Fruit fly (Drosophila melanogaster) whole organism, embryonic: ENCODE data around the gene Hrs.

Source experiments
- C15 ChIP-seq: fragments of 200-800 bp; sonication (Bioruptor generic); IDR thresholded peaks from 3 replicates; pipeline ENCODE4 v1.3.6; 2022; ENCODE audit warnings: missing biosample characterization, missing genetic modification characterization
- CG10366 ChIP-seq: fragments of 200-800 bp; sonication (Bioruptor generic); IDR thresholded peaks from 2 replicates; pipeline ENCODE4 v1.3.6; 2022; ENCODE audit warnings: missing biosample characterization, missing genetic modification characterization
- CG10565 ChIP-seq: fragments of 200-800 bp; sonication (Bioruptor generic); optimal IDR thresholded peaks from 3 replicates; lab custom pipeline; 2016; ENCODE audit warnings: missing biosample characterization, mild to moderate bottlenecking, missing genetic modification characterization
- CG1529 ChIP-seq: fragments of 200-800 bp; sonication (Bioruptor generic); optimal IDR thresholded peaks from 3 replicates; lab custom pipeline; 2018; ENCODE audit warnings: missing biosample characterization, missing genetic modification characterization
- CG15696 ChIP-seq: fragments of 200-800 bp; sonication (Bioruptor generic); optimal IDR thresholded peaks from 2 replicates; lab custom pipeline; 2019; ENCODE audit warnings: missing biosample characterization, mild to moderate bottlenecking, missing genetic modification characterization, moderate library complexity
- CG17328 ChIP-seq: fragments of 200-800 bp; sonication (Bioruptor generic); IDR thresholded peaks from 2 replicates; pipeline ENCODE4 v1.3.6; 2022; ENCODE audit warnings: missing biosample characterization, missing genetic modification characterization
- CG17912 ChIP-seq: fragments of 200-800 bp; sonication (Bioruptor generic); optimal IDR thresholded peaks from 2 replicates; lab custom pipeline; 2018; ENCODE audit warnings: missing biosample characterization, mild to moderate bottlenecking, missing genetic modification characterization
- CG18011 ChIP-seq: fragments of 200-800 bp; sonication (Bioruptor generic); optimal IDR thresholded peaks from 2 replicates; lab custom pipeline; 2017; ENCODE audit warnings: missing biosample characterization, missing genetic modification characterization, mild to moderate bottlenecking, moderate library complexity, missing genotype
- CG31365 ChIP-seq: fragments of 200-800 bp; sonication (Bioruptor generic); optimal IDR thresholded peaks from 2 replicates; lab custom pipeline; 2018; ENCODE audit warnings: missing biosample characterization, mild to moderate bottlenecking, missing genetic modification characterization
- CG31388 ChIP-seq: fragments of 200-800 bp; sonication (Bioruptor generic); optimal IDR thresholded peaks from 2 replicates; lab custom pipeline; 2016; ENCODE audit warnings: missing biosample characterization, missing genetic modification characterization
- CG3847 ChIP-seq: fragments of 200-800 bp; sonication (Bioruptor generic); IDR thresholded peaks from 2 replicates; pipeline ENCODE4 v1.3.6; 2022; ENCODE audit warnings: missing biosample characterization, missing genetic modification characterization
- CG42726 ChIP-seq: fragments of 200-800 bp; sonication (Bioruptor generic); IDR thresholded peaks from 2 replicates; pipeline ENCODE4 v1.3.6; 2022; ENCODE audit warnings: missing biosample characterization, missing genetic modification characterization; ENCODE audit not compliant: partially characterized antibody
- CG6175 ChIP-seq: fragments of 200-800 bp; sonication (Bioruptor generic); IDR thresholded peaks from 3 replicates; pipeline ENCODE4 v1.3.6; 2022; ENCODE audit warnings: missing biosample characterization, missing genetic modification characterization
- CG6765 ChIP-seq: fragments of 200-800 bp; sonication (Bioruptor generic); optimal IDR thresholded peaks from 3 replicates; lab custom pipeline; 2017; ENCODE audit warnings: missing biosample characterization, mild to moderate bottlenecking, missing genetic modification characterization
- CG7786 ChIP-seq: fragments of 200-800 bp; sonication (Bioruptor generic); optimal IDR thresholded peaks from 2 replicates; lab custom pipeline; 2016; ENCODE audit warnings: missing biosample characterization, missing genetic modification characterization
- CG7963 ChIP-seq: fragments of 200-800 bp; sonication (Bioruptor generic); IDR thresholded peaks from 3 replicates; pipeline ENCODE4 v1.3.6; 2022; ENCODE audit warnings: missing biosample characterization, missing genetic modification characterization; ENCODE audit not compliant: partially characterized antibody
- CG9437 ChIP-seq: fragments of 200-800 bp; sonication (Bioruptor generic); optimal IDR thresholded peaks from 2 replicates; lab custom pipeline; 2018; ENCODE audit warnings: missing biosample characterization, mild to moderate bottlenecking, missing genetic modification characterization
- CG9817 ChIP-seq: fragments of 200-800 bp; sonication (Bioruptor generic); optimal IDR thresholded peaks from 2 replicates; lab custom pipeline; 2018; ENCODE audit warnings: missing biosample characterization, mild to moderate bottlenecking, missing genetic modification characterization, moderate library complexity
- Dbx ChIP-seq: fragments of 200-800 bp; sonication (Bioruptor generic); IDR thresholded peaks from 3 replicates; pipeline ENCODE4 v1.3.6; 2022; ENCODE audit warnings: missing biosample characterization, missing genetic modification characterization
- Eip74EF ChIP-seq, 2 experiments: fragments of 200-800 bp in 1 of 2; fragments of >200 bp in 1 of 2; sonication (Bioruptor generic) in 1 of 2; optimal IDR thresholded peaks; 2 replicates each; lab custom pipeline; 2017 to 2019; ENCODE audit warnings: missing biosample characterization in 2 of 2, missing genetic modification characterization in 2 of 2, mild to moderate bottlenecking in 1 of 2, moderate library complexity in 1 of 2
- Ets65A ChIP-seq: fragments of 200-800 bp; sonication (Bioruptor generic); peaks from one replicate; lab custom pipeline; 2016; ENCODE audit warnings: missing biosample characterization, missing genetic modification characterization
- H15 ChIP-seq: fragments of 200-800 bp; sonication (Bioruptor generic); IDR thresholded peaks from 3 replicates; pipeline ENCODE4 v1.3.6; 2022; ENCODE audit warnings: missing biosample characterization, missing genetic modification characterization
- HLHmδ ChIP-seq: fragments of 200-800 bp; sonication (Bioruptor generic); optimal IDR thresholded peaks from 2 replicates; lab custom pipeline; 2018; ENCODE audit warnings: missing biosample characterization, mild to moderate bottlenecking, missing genetic modification characterization, moderate library complexity
- Hey ChIP-seq: fragments of 200-800 bp; sonication (Bioruptor generic); optimal IDR thresholded peaks from 3 replicates; lab custom pipeline; 2018; ENCODE audit warnings: missing biosample characterization, mild to moderate bottlenecking, missing genetic modification characterization
- Lim3 ChIP-seq: fragments of 200-800 bp; sonication (Bioruptor generic); IDR thresholded peaks from 2 replicates; pipeline ENCODE4 v1.3.6; 2022; ENCODE audit warnings: missing biosample characterization, missing genetic modification characterization
- Mad ChIP-seq: fragments of 200-800 bp; sonication (Bioruptor generic); optimal IDR thresholded peaks from 2 replicates; lab custom pipeline; 2016; ENCODE audit warnings: missing biosample characterization, missing genetic modification characterization
- Med ChIP-seq: fragments of 200-800 bp; sonication (Bioruptor generic); peaks from one replicate; lab custom pipeline; 2016; ENCODE audit warnings: missing biosample characterization, missing genetic modification characterization, mild to moderate bottlenecking, inconsistent platforms, moderate library complexity
- NFAT ChIP-seq: fragments of 200-800 bp; sonication (Bioruptor generic); IDR thresholded peaks from 2 replicates; pipeline ENCODE4 v1.3.6; 2022; ENCODE audit warnings: missing biosample characterization, missing genetic modification characterization
- NK7.1 ChIP-seq: fragments of 200-800 bp; sonication (Bioruptor generic); optimal IDR thresholded peaks from 3 replicates; lab custom pipeline; 2016; ENCODE audit warnings: missing biosample characterization, missing genetic modification characterization
- Pdp1 ChIP-seq, 2 experiments: fragments of 200-800 bp; sonication (Bioruptor generic); optimal IDR thresholded peaks; 3 replicates each; lab custom pipeline; 2016; ENCODE audit warnings: missing biosample characterization in 2 of 2, missing genetic modification characterization in 2 of 2, mild to moderate bottlenecking in 1 of 2, moderate library complexity in 1 of 2
- ab ChIP-seq: fragments of 200-800 bp; sonication (Bioruptor generic); optimal IDR thresholded peaks from 2 replicates; lab custom pipeline; 2016; ENCODE audit warnings: missing biosample characterization, missing genetic modification characterization
- bbx ChIP-seq: fragments of 200-800 bp; sonication (Bioruptor generic); IDR thresholded peaks from 2 replicates; pipeline ENCODE4 v1.3.6; 2022; ENCODE audit warnings: missing biosample characterization, missing genetic modification characterization; ENCODE audit not compliant: partially characterized antibody
- chm ChIP-seq: fragments of 200-800 bp; sonication (Bioruptor generic); IDR thresholded peaks from 2 replicates; pipeline ENCODE4 v1.3.6; 2022; ENCODE audit warnings: missing biosample characterization, missing genetic modification characterization
- crol ChIP-seq: fragments of 200-800 bp; sonication (Bioruptor generic); IDR thresholded peaks from 2 replicates; pipeline ENCODE4 v1.3.6; 2022; ENCODE audit warnings: missing biosample characterization, missing genetic modification characterization
- disco-r ChIP-seq: fragments of 200-800 bp; sonication (Bioruptor generic); optimal IDR thresholded peaks from 2 replicates; lab custom pipeline; 2016; ENCODE audit warnings: missing biosample characterization, missing genetic modification characterization
- emc ChIP-seq: fragments of 200-800 bp; sonication (Bioruptor generic); optimal IDR thresholded peaks from 2 replicates; lab custom pipeline; 2016; ENCODE audit warnings: missing biosample characterization, missing genetic modification characterization
- fd3F ChIP-seq: fragments of 200-800 bp; sonication (Bioruptor generic); optimal IDR thresholded peaks from 2 replicates; lab custom pipeline; 2018; ENCODE audit warnings: missing biosample characterization, mild to moderate bottlenecking, missing genetic modification characterization, moderate library complexity
- inv ChIP-seq: fragments of 200-800 bp; sonication (Bioruptor generic); IDR thresholded peaks from 2 replicates; pipeline ENCODE4 v1.3.6; 2022; ENCODE audit warnings: missing biosample characterization, missing genetic modification characterization; ENCODE audit not compliant: partially characterized antibody
- jumu ChIP-seq: fragments of 200-800 bp; sonication (Bioruptor generic); optimal IDR thresholded peaks from 3 replicates; lab custom pipeline; 2016; ENCODE audit warnings: missing biosample characterization, missing genetic modification characterization
- klu ChIP-seq: fragments of 200-800 bp; sonication (Bioruptor generic); IDR thresholded peaks from 2 replicates; pipeline ENCODE4 v1.3.6; 2022; ENCODE audit warnings: missing biosample characterization, missing genetic modification characterization
- lilli ChIP-seq: fragments of 200-800 bp; sonication (Bioruptor generic); optimal IDR thresholded peaks from 3 replicates; lab custom pipeline; 2016; ENCODE audit warnings: missing biosample characterization, missing genetic modification characterization
- mirr ChIP-seq: fragments of 200-800 bp; sonication (Bioruptor generic); optimal IDR thresholded peaks from 3 replicates; lab custom pipeline; 2018; ENCODE audit warnings: missing biosample characterization, mild to moderate bottlenecking, missing genetic modification characterization
- org-1 ChIP-seq: fragments of 200-800 bp; sonication (Bioruptor generic); optimal IDR thresholded peaks from 2 replicates; lab custom pipeline; 2017; ENCODE audit warnings: missing biosample characterization, missing genetic modification characterization
- p53 ChIP-seq: fragments of 200-800 bp; sonication (Bioruptor generic); optimal IDR thresholded peaks from 2 replicates; lab custom pipeline; 2016; ENCODE audit warnings: missing biosample characterization, missing genetic modification characterization
- repo ChIP-seq: fragments of 200-800 bp; sonication (Bioruptor generic); optimal IDR thresholded peaks from 2 replicates; lab custom pipeline; 2016; ENCODE audit warnings: missing biosample characterization, missing genetic modification characterization
- row ChIP-seq: fragments of 200-800 bp; sonication (Bioruptor generic); IDR thresholded peaks from 3 replicates; pipeline ENCODE4 v1.3.6; 2022; ENCODE audit warnings: missing biosample characterization, missing genetic modification characterization
- scrt ChIP-seq: fragments of 200-800 bp; sonication (Bioruptor generic); optimal IDR thresholded peaks from 2 replicates; lab custom pipeline; 2018; ENCODE audit warnings: missing biosample characterization, mild to moderate bottlenecking, missing genetic modification characterization, moderate library complexity
- sr ChIP-seq: fragments of 200-800 bp; sonication (Bioruptor generic); IDR thresholded peaks from 3 replicates; pipeline ENCODE4 v1.3.6; 2022; ENCODE audit warnings: missing biosample characterization, missing genetic modification characterization
- tup ChIP-seq: fragments of 200-800 bp; sonication (Bioruptor generic); optimal IDR thresholded peaks from 2 replicates; lab custom pipeline; 2016; ENCODE audit warnings: missing biosample characterization, mild to moderate bottlenecking, missing genetic modification characterization, moderate library complexity
- unpg ChIP-seq: fragments of 200-800 bp; sonication (Bioruptor generic); optimal IDR thresholded peaks from 3 replicates; lab custom pipeline; 2018; ENCODE audit warnings: missing biosample characterization, mild to moderate bottlenecking, missing genetic modification characterization, moderate library complexity
- z ChIP-seq: fragments of 200-800 bp; sonication (Bioruptor generic); IDR thresholded peaks from 3 replicates; pipeline ENCODE4 v1.3.6; 2022; ENCODE audit warnings: missing biosample characterization, missing genetic modification characterization

Hrs gene

dm6 chr2L:2727364-2727763 lies 12.4 kb upstream of the Hrs start (continued):
- TF ChIP-seq Dbx (GFP tag; lab: Robert Waterston, UW) (0 out of 3 replicates have a peak, but pooled peaks have one; percentile 6), CG7786 (no peak), mirr (GFP tag; lab: Kevin White, UChicago) (peak; percentile 38), CG7963 (0 out of 3 replicates have a peak, but pooled peaks have one; percentile 10), C15 (GFP tag; lab: Robert Waterston, UW) (no peak), Eip74EF (GFP tag; optimal IDR thresholded peaks at IDR 0.05; lab: Kevin White, UChicago) (no peak), Mad (GFP tag; lab: Kevin White, UChicago) (no peak), jumu (GFP tag; lab: Kevin White, UChicago) (no peak), lilli (GFP tag; lab: Kevin White, UChicago) (no peak), CG1529 (GFP tag; lab: Kevin White, UChicago) (no peak), klu (GFP tag; lab: Robert Waterston, UW) (no peak), unpg (GFP tag; lab: Kevin White, UChicago) (no peak), ab (GFP tag; lab: Kevin White, UChicago) (no peak), CG10565 (GFP tag; lab: Kevin White, UChicago) (no peak), CG9437 (GFP tag; lab: Kevin White, UChicago) (no peak), H15 (no peak), Med (GFP tag; lab: Kevin White, UChicago) (peak; percentile 48), Hey (tag; lab: Kevin White, UChicago) (no peak), Ets65A (GFP tag; lab: Kevin White, UChicago) (no peak), Lim3 (GFP tag; lab: Robert Waterston, UW) (no peak), crol (peak; percentile 69), repo (GFP tag; lab: Kevin White, UChicago) (no peak), chm (GFP tag; lab: Robert Waterston, UW) (peak; percentile 10; the same call in 1 of the 2 replicates), CG31365 (tag; lab: Kevin White, UChicago) (no peak), sr (0 out of 3 replicates have a peak, but pooled peaks have one; percentile 3), bbx (GFP tag; lab: Robert Waterston, UW) (no peak), CG17328 (no peak), disco-r (GFP tag; lab: Kevin White, UChicago) (no peak), CG10366 (GFP tag; lab: Robert Waterston, UW) (no peak), Pdp1 (GFP tag; optimal IDR thresholded peaks at IDR 0.05; lab: Kevin White, UChicago) (no peak), p53 (no peak), CG15696 (tag; lab: Kevin White, UChicago) (no peak), inv (GFP tag; lab: Robert Waterston, UW) (no peak), CG18011 (GFP tag; lab: Kevin White, UChicago) (no peak), z (GFP tag; lab: Robert Waterston, UW) (peak; percentile 41; the same call in 1 of the 3 replicates), scrt (GFP tag; lab: Kevin White, UChicago) (no peak), CG42726 (GFP tag; lab: Robert Waterston, UW) (no peak), emc (no peak), tup (no peak), CG9817 (tag; lab: Kevin White, UChicago) (no peak), HLHmδ (GFP tag; lab: Kevin White, UChicago) (no peak), CG6765 (GFP tag; lab: Kevin White, UChicago) (no peak), CG6175 (GFP tag; lab: Robert Waterston, UW) (0 out of 3 replicates have a peak, but pooled peaks have one; percentile 32), CG31388 (GFP tag; lab: Kevin White, UChicago) (no peak), NK7.1 (GFP tag; lab: Kevin White, UChicago) (no peak), fd3F (GFP tag; lab: Kevin White, UChicago) (no peak), CG3847 (0 out of 2 replicates have a peak, but pooled peaks have one; percentile 21), row (GFP tag; lab: Robert Waterston, UW) (0 out of 3 replicates have a peak, but pooled peaks have one; percentile 7), NFAT (GFP tag; lab: Robert Waterston, UW) (0 out of 2 replicates have a peak, but pooled peaks have one; percentile 4), CG17912 (GFP tag; lab: Kevin White, UChicago) (no peak), org-1 (GFP tag; lab: Kevin White, UChicago) (no peak)
